Fruit fly (Drosophila melanogaster): ENCODE results near the gene CG34160.

CG34160 gene

DNA sequence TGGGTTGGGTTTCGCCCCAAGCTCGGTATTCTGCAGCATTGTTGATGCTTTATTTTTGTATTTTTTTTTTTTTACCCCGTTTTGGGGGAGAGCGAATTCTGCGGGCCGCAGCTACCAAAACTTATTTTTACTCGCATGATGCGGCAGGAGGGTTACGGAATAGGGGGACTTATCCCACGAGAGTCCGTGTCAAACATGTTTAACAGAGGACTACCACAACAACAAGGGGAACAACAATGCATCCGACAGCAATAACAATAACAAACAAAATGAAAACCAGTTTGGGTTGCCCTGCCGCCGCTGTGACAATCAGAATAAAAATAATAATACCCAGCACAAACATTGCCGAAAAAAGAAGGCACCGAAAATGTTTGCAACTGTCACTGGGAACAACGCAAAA is 33.6 kb downstream of the CG34160 start:
- TF ChIP-seq CG32121 (GFP tag; IDR thresholded peaks at IDR 0.05) (no peak), CG4496 (GFP tag; IDR thresholded peaks at IDR 0.05) (peak; percentile 31; the same call in 1 of the 3 replicates)

- TF ChIP-seq CG34367 (tag; optimal IDR thresholded peaks at IDR 0.05), result no peak
- no peak for TF ChIP-seq fd96Ca (GFP tag; IDR thresholded peaks at IDR 0.05)
- no peak for TF ChIP-seq EcR (GFP tag; optimal IDR thresholded peaks at IDR 0.05)
- TF ChIP-seq CG15710 (tag; optimal IDR thresholded peaks at IDR 0.05), result peak; percentile 32
- TF ChIP-seq CG8159 (tag; optimal IDR thresholded peaks at IDR 0.05), result peak; percentile 38
- TF ChIP-seq CG4496 (GFP tag; IDR thresholded peaks at IDR 0.05), result 0 out of 3 replicates have a peak, but pooled peaks have one; percentile 34
- TF ChIP-seq CG10348 (GFP tag; IDR thresholded peaks at IDR 0.05), result no peak
- peak; percentile 45 for TF ChIP-seq CG9948 (tag; optimal IDR thresholded peaks at IDR 0.05)
- TF ChIP-seq CG8301 (tag; optimal IDR thresholded peaks at IDR 0.05), result peak; percentile 53
- peak; percentile 39 for TF ChIP-seq CG17806 (tag; optimal IDR thresholded peaks at IDR 0.05)
- no peak for TF ChIP-seq Pif1A (GFP tag; optimal IDR thresholded peaks at IDR 0.05)
- TF ChIP-seq Snoo (tag; optimal IDR thresholded peaks at IDR 0.05), result no peak
- no peak for TF ChIP-seq gl (tag; optimal IDR thresholded peaks at IDR 0.05)
- TF ChIP-seq rn (GFP tag; IDR thresholded peaks at IDR 0.05), result no peak
- TF ChIP-seq CG14655 (GFP tag; optimal IDR thresholded peaks at IDR 0.05), result peak; percentile 50
- TF ChIP-seq Ets98B (GFP tag; IDR thresholded peaks at IDR 0.05), result no peak
- no peak for TF ChIP-seq CG32121 (GFP tag; IDR thresholded peaks at IDR 0.05)
Observed at dm6 chr2L:10614660-10615479, 35.3 kb downstream of the CG34160 start.

DNA sequence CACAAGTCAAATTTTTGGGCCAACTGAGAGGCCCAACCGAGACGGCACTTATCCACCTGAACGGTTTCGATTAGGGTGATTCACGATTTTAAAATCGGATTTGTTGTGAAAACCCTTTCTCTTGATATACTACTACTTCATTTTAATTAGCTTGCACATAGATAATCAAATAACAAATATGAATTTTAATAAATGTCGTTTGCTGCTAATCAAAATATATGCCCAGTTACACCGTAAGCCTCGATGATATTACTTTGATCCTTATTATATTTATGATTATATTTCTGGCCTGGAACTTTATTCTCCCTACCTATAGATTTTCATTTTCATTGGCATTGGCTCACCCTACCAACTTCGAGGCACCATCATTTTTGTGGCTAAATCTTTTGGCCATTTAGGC is 36.3 kb downstream of the CG34160 start:
- peak; percentile 29 for TF ChIP-seq CG34367 (tag; optimal IDR thresholded peaks at IDR 0.05)
- TF ChIP-seq CG9948 (tag; optimal IDR thresholded peaks at IDR 0.05), result peak; percentile 46
- TF ChIP-seq CG4496 (GFP tag; IDR thresholded peaks at IDR 0.05), result 0 out of 3 replicates have a peak, but pooled peaks have one; percentile 13
- peak; percentile 39 for TF ChIP-seq Pif1B (GFP tag; optimal IDR thresholded peaks at IDR 0.05)
- TF ChIP-seq CG15710 (tag; optimal IDR thresholded peaks at IDR 0.05), result peak; percentile 60
- no peak for TF ChIP-seq CG32121 (GFP tag; IDR thresholded peaks at IDR 0.05)
- peak; percentile 40 for TF ChIP-seq CG8301 (tag; optimal IDR thresholded peaks at IDR 0.05)
- TF ChIP-seq CG17806 (tag; optimal IDR thresholded peaks at IDR 0.05), result peak; percentile 55
- peak; percentile 63 for TF ChIP-seq CG14655 (GFP tag; optimal IDR thresholded peaks at IDR 0.05)
- TF ChIP-seq CG12605 (GFP tag; IDR thresholded peaks at IDR 0.05), result no peak
- TF ChIP-seq fd96Ca (GFP tag; IDR thresholded peaks at IDR 0.05), result 0 out of 3 replicates have a peak, but pooled peaks have one; percentile 14
- TF ChIP-seq Pif1A (GFP tag; optimal IDR thresholded peaks at IDR 0.05), result peak; percentile 68
- TF ChIP-seq CG8159 (tag; optimal IDR thresholded peaks at IDR 0.05), result peak; percentile 70
- TF ChIP-seq EcR (GFP tag; optimal IDR thresholded peaks at IDR 0.05), result no peak
- no peak for TF ChIP-seq gl (tag; optimal IDR thresholded peaks at IDR 0.05)
- TF ChIP-seq Snoo (tag; optimal IDR thresholded peaks at IDR 0.05), result peak; percentile 68

dm6 chr2L:10616767-10617166 is 37.2 kb downstream of the CG34160 start:
- TF ChIP-seq CG32121 (GFP tag; IDR thresholded peaks at IDR 0.05), result peak; percentile 94
- peak; percentile 93 for TF ChIP-seq CG8301 (tag; optimal IDR thresholded peaks at IDR 0.05)
- peak; percentile 95 for TF ChIP-seq CG14655 (GFP tag; optimal IDR thresholded peaks at IDR 0.05)
- TF ChIP-seq Snoo (tag; optimal IDR thresholded peaks at IDR 0.05), result peak; percentile 1
- peak; percentile 91 for TF ChIP-seq CG9948 (tag; optimal IDR thresholded peaks at IDR 0.05)
- TF ChIP-seq CG13204 (GFP tag; optimal IDR thresholded peaks at IDR 0.05), result peak; percentile 63
- peak; percentile 92 for TF ChIP-seq rn (GFP tag; IDR thresholded peaks at IDR 0.05)
- peak; percentile 87 for TF ChIP-seq D1 (tag; optimal IDR thresholded peaks at IDR 0.05)
- TF ChIP-seq CG4496 (GFP tag; IDR thresholded peaks at IDR 0.05), result peak; percentile 97
- peak; percentile 92 for TF ChIP-seq CG8159 (tag; optimal IDR thresholded peaks at IDR 0.05)
- TF ChIP-seq CG17806 (tag; optimal IDR thresholded peaks at IDR 0.05), result peak; percentile 93
- peak; percentile 85 for TF ChIP-seq Pif1B (GFP tag; optimal IDR thresholded peaks at IDR 0.05)
- peak; percentile 88 for TF ChIP-seq CG34367 (tag; optimal IDR thresholded peaks at IDR 0.05)
- TF ChIP-seq fd96Ca (GFP tag; IDR thresholded peaks at IDR 0.05), result peak; percentile 92
- TF ChIP-seq CG15710 (tag; optimal IDR thresholded peaks at IDR 0.05), result peak; percentile 89
- peak; percentile 94 for TF ChIP-seq Ets98B (GFP tag; IDR thresholded peaks at IDR 0.05)
- no peak for TF ChIP-seq EcR (GFP tag; optimal IDR thresholded peaks at IDR 0.05)
- TF ChIP-seq gl (tag; optimal IDR thresholded peaks at IDR 0.05), result peak; percentile 86
- TF ChIP-seq CG10348 (GFP tag; IDR thresholded peaks at IDR 0.05), result peak; percentile 78
- TF ChIP-seq Pif1A (GFP tag; optimal IDR thresholded peaks at IDR 0.05), result peak; percentile 81
- peak; percentile 93 for TF ChIP-seq CG12605 (GFP tag; IDR thresholded peaks at IDR 0.05)

DNA sequence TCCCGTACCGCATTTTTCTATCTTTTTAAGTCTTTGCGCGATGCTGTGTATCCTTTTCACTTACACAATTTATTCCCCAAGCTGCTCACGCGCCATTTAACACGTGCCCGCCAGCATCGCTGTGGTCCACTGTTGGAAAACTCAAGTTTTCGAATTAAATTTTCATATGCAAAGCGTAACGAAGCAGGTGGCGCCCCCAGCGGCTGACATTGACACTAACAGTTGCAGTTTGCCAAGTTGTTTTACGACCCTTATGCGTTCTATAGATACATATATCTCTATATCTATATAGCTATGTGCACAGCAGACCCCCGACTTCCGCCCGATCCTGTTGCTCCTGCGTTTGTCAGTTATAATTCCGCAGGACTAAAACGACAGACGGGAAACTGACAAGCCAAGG is 46.4 kb downstream of the CG34160 start:
- TF ChIP-seq CG34367 (tag; optimal IDR thresholded peaks at IDR 0.05) (no peak), CG12605 (GFP tag; IDR thresholded peaks at IDR 0.05) (no peak), Ets98B (GFP tag; IDR thresholded peaks at IDR 0.05) (no peak), CG8159 (tag; optimal IDR thresholded peaks at IDR 0.05) (no peak), CG4496 (GFP tag; IDR thresholded peaks at IDR 0.05) (no peak), gl (tag; optimal IDR thresholded peaks at IDR 0.05) (no peak), fd96Ca (GFP tag; IDR thresholded peaks at IDR 0.05) (no peak), CG13204 (GFP tag; optimal IDR thresholded peaks at IDR 0.05) (no peak), CG8301 (tag; optimal IDR thresholded peaks at IDR 0.05) (no peak), Snoo (tag; optimal IDR thresholded peaks at IDR 0.05) (no peak), CG10348 (GFP tag; IDR thresholded peaks at IDR 0.05) (no peak), rn (GFP tag; IDR thresholded peaks at IDR 0.05) (no peak), CG32121 (GFP tag; IDR thresholded peaks at IDR 0.05) (no peak), CG15710 (tag; optimal IDR thresholded peaks at IDR 0.05) (no peak), Pif1A (GFP tag; optimal IDR thresholded peaks at IDR 0.05) (no peak), CG9948 (tag; optimal IDR thresholded peaks at IDR 0.05) (no peak), CG17806 (tag; optimal IDR thresholded peaks at IDR 0.05) (no peak)

Data from whole organism, pupa.